Worm (Caenorhabditis elegans) whole organism, L3 larva: ENCODE results near the gene C05C10.5.

Source experiments
- ama-1 ChIP-seq: fragments of 150-350 bp; optimal IDR thresholded peaks from 2 replicates; lab custom pipeline; 2018
- ceh-82 ChIP-seq: fragments of 150-350 bp; optimal IDR thresholded peaks from 2 replicates; lab custom pipeline; 2014; ENCODE audit warnings: missing biosample characterization, missing genetic modification characterization
- nhr-11 ChIP-seq: fragments of 150-350 bp; optimal IDR thresholded peaks from 2 replicates; lab custom pipeline; 2014; ENCODE audit warnings: missing biosample characterization, missing genetic modification characterization
- nhr-77 ChIP-seq: fragments of 150-350 bp; optimal IDR thresholded peaks from 2 replicates; lab custom pipeline; 2014; ENCODE audit warnings: missing biosample characterization, missing genetic modification characterization
- snpc-4 ChIP-seq: fragments of 150-350 bp; optimal IDR thresholded peaks from 2 replicates; lab custom pipeline; 2014; ENCODE audit warnings: missing biosample characterization, missing genetic modification characterization
- unc-62 ChIP-seq: fragments of 150-350 bp; sonication (generic microtip); optimal IDR thresholded peaks from 4 replicates; lab custom pipeline; 2014; ENCODE audit warnings: missing biosample characterization, missing genetic modification reagents, missing genetic modification characterization

DNA sequence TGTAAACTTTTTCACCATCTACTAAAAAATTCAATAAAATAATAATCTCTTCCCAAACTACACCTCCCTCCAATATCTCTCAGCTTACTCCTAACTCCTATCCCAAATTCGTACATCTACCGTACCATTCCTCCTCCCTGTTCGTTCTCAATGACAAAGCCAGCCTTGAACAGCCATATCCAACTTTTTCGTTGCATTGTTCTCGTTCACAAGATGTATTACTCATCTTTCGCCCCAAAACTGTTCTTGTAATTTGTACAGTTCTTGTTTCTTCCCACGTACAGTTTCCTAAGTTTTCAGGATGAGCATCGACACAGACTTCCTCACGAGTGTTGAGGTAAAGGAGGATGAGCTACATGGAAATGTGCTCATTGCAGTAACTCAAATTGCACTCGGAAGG lies 16.0 kb downstream of the C05C10.5 start, which contains the start of gene egl-43:
- TF ChIP-seq ama-1 (lab: Kevin White, UChicago) (no peak), nhr-77 (tag; lab: Kevin White, UChicago) (no peak), nhr-11 (no peak), snpc-4 (no peak), unc-62 (GFP tag; lab: Kevin White, UChicago) (no peak), ceh-82 (tag; lab: Kevin White, UChicago) (no peak)
